Worm (Caenorhabditis elegans) whole organism, L2 larva: ENCODE results near the gene sucl-2.

ENCODE experiments used
- alr-1 ChIP-seq: fragments of 150-350 bp; optimal IDR thresholded peaks from 2 replicates; lab custom pipeline; 2014; ENCODE audit warnings: missing biosample characterization, missing genetic modification characterization
- blmp-1 ChIP-seq: sonication (generic microtip); optimal IDR thresholded peaks from 2 replicates; lab custom pipeline; 2017; ENCODE audit warnings: missing genetic modification characterization, mild to moderate bottlenecking, missing compliant biosample characterization, antibody characterized with exemption, moderate library complexity; ENCODE audit not compliant: insufficient read depth
- ceh-82 ChIP-seq: fragments of 150-350 bp; optimal IDR thresholded peaks from 2 replicates; lab custom pipeline; 2014; ENCODE audit warnings: missing biosample characterization, missing genetic modification characterization
- egl-27 ChIP-seq: sonication (generic microtip); optimal IDR thresholded peaks from 3 replicates; lab custom pipeline; 2017; ENCODE audit warnings: missing biosample characterization, missing genetic modification reagents, missing genetic modification characterization
- elt-1 ChIP-seq: fragments of 150-350 bp; optimal IDR thresholded peaks from 2 replicates; lab custom pipeline; 2014; ENCODE audit warnings: missing biosample characterization, missing genetic modification characterization
- mdl-1 ChIP-seq, 2 experiments: fragments of 150-350 bp in 1 of 2; sonication (generic microtip) in 1 of 2; optimal IDR thresholded peaks; 2 replicates each; lab custom pipeline; 2017; ENCODE audit warnings: missing biosample characterization in 2 of 2, missing genetic modification characterization in 2 of 2
- nhr-11 ChIP-seq: fragments of 150-350 bp; optimal IDR thresholded peaks from 2 replicates; lab custom pipeline; 2014; ENCODE audit warnings: missing biosample characterization, missing genetic modification characterization
- nhr-25 ChIP-seq: fragments of 150-350 bp; sonication (generic microtip); optimal IDR thresholded peaks from 3 replicates; lab custom pipeline; 2014; ENCODE audit warnings: missing biosample characterization, missing genetic modification characterization
- nhr-77 ChIP-seq: fragments of 150-350 bp; optimal IDR thresholded peaks from 2 replicates; lab custom pipeline; 2014; ENCODE audit warnings: missing biosample characterization, missing genetic modification characterization

ce11 chrIII:852296-852695 lies 48.9 kb downstream of the sucl-2 start, which contains the start of gene moma-1:
- no peak for TF ChIP-seq elt-1 (tag; lab: Kevin White, UChicago)
- no peak for TF ChIP-seq mdl-1 (tag; optimal IDR thresholded peaks at IDR 0.05; lab: Kevin White, UChicago)
- TF ChIP-seq nhr-11 (tag; lab: Kevin White, UChicago): no peak
- no peak for TF ChIP-seq nhr-25 (tag; lab: Kevin White, UChicago)
- no peak for TF ChIP-seq ceh-82 (tag; lab: Kevin White, UChicago)
- no peak for TF ChIP-seq alr-1 (tag; lab: Kevin White, UChicago)
- TF ChIP-seq egl-27 (tag; lab: Kevin White, UChicago): no peak
- no peak for TF ChIP-seq nhr-77 (tag; lab: Kevin White, UChicago)
- TF ChIP-seq blmp-1 (tag; lab: Kevin White, UChicago): no peak
